Fruit fly (Drosophila melanogaster): ENCODE measurements around the gene Sfmbt.

The Sfmbt gene

DNA sequence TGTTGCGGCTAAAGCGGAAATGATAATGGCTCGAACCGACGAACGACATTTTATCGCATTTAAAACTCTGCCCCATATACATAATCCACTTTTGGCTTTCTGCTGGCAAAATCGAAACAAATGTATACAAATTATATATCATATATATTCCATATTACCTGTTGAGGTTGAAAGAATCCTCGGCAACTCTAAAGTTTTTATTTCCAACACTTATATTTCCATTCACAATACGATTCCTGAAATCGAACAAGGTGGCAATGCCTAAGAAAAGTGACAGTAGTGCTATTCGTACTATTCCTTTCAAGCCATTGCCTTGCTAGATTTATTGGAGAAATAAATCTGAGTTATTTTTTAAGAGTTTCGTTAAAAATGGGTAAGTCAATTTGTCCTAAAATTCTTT, 18.1 kb downstream of the Sfmbt start, which contains the start of gene Pk34A:
Gene Pk34A (plus strand): TSS at position 301 of the 400 bp plus-strand sequence.
- TF ChIP-seq EcR (GFP tag; optimal IDR thresholded peaks at IDR 0.05) (no peak), pan (optimal IDR thresholded peaks at IDR 0.05) (no peak), Dll (optimal IDR thresholded peaks at IDR 0.05) (no peak), psq (optimal IDR thresholded peaks at IDR 0.05) (no peak), usp (GFP tag; optimal IDR thresholded peaks at IDR 0.05) (no peak), CG8478 (optimal IDR thresholded peaks at IDR 0.05) (no peak)

DNA sequence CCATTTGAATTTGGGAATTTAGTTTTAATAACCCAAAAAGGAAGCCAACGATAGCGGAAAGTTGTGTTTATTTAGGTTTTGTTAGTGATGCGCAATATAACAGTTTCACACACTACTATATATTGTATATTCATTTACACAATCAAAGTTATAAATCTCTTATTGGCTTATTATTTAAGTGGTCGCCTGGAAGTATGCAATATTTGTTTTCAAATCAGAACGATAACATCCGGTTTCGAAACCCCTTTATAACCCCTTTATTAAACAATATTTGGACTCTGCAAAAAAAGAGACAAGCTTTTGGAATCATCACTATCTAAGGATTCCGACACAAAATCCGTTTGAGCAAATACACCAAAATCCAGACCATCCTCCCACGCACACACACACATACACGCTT, 18.7 kb downstream of the Sfmbt start:
- TF ChIP-seq Dll (optimal IDR thresholded peaks at IDR 0.05) (no peak), EcR (GFP tag; optimal IDR thresholded peaks at IDR 0.05) (no peak), usp (GFP tag; optimal IDR thresholded peaks at IDR 0.05) (no peak)

DNA sequence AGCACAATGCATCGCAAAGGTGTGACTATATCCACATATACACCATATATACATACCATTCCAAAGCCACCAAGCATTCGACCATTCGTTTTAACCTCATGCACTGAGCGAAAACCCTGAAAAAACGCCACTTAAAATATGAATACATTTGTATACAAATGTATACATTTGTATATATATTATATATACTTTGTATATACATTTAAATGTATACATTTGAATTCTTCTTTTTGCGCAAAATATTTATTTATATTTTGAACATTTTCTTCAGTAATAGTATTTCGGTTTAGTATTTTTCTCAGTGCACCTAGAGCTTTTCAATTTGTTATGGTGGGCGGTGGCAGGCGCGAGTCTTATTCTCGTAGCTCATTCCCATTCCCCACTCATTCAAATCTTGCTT, 20.2 kb downstream of the Sfmbt start:
- TF ChIP-seq Dll (optimal IDR thresholded peaks at IDR 0.05) (no peak), EcR (GFP tag; optimal IDR thresholded peaks at IDR 0.05) (no peak), psq (optimal IDR thresholded peaks at IDR 0.05) (no peak), usp (GFP tag; optimal IDR thresholded peaks at IDR 0.05) (no peak), pan (optimal IDR thresholded peaks at IDR 0.05) (no peak), CG8478 (optimal IDR thresholded peaks at IDR 0.05) (no peak)

DNA sequence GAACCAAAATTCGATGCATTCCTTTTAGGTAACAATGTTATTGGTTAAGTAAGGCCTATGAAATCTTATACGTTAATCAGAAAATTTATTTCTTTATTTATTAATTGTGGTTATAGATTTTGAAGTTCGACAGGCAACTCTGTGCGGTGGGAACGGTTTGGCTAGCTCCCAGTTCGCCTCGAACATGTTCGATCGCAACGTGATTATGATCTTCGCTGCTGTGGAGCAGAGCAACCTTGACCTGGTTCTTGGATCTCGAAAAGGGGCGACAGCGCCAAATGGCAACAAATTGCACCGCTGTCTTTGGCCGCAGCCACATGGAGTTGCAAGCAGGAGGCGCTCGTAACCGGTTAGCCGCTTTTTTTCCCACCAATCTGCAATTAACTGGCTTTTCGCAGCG, 22.3 kb downstream of the Sfmbt start:
- TF ChIP-seq usp (GFP tag; optimal IDR thresholded peaks at IDR 0.05): no peak
- no peak for TF ChIP-seq pan (optimal IDR thresholded peaks at IDR 0.05)
- no peak for TF ChIP-seq EcR (GFP tag; optimal IDR thresholded peaks at IDR 0.05)
- TF ChIP-seq psq (optimal IDR thresholded peaks at IDR 0.05): no peak
- TF ChIP-seq Dll (optimal IDR thresholded peaks at IDR 0.05): no peak
- no peak for TF ChIP-seq CG8478 (optimal IDR thresholded peaks at IDR 0.05)

DNA sequence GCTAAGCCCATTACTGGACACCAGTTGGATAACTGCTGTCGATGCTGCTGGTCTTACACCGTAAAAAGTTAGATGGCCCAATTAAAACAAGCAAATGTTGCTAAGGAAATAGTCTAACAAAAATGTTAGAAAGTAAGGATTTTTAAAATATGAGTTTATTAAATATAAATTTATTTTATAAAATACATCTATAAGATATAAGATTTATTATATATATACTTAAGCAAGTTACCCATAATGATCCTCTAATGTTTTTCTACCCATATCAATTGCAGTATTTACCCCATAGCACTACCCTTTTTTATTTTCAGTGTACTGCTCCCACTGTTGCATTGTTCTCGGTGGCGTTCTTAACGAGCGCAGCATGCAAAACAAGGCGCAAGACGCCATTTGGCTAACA, 30.3 kb downstream of the Sfmbt start:
- TF ChIP-seq pan (optimal IDR thresholded peaks at IDR 0.05) (no peak), psq (optimal IDR thresholded peaks at IDR 0.05) (no peak), EcR (GFP tag; optimal IDR thresholded peaks at IDR 0.05) (no peak), Dll (optimal IDR thresholded peaks at IDR 0.05) (no peak), CG8478 (optimal IDR thresholded peaks at IDR 0.05) (no peak), usp (GFP tag; optimal IDR thresholded peaks at IDR 0.05) (no peak)

dm6 chr2L:13145035-13145683, 31.4 kb downstream of the Sfmbt start:
- TF ChIP-seq CG8478 (optimal IDR thresholded peaks at IDR 0.05): no peak
- TF ChIP-seq pan (optimal IDR thresholded peaks at IDR 0.05): no peak
- TF ChIP-seq usp (GFP tag; optimal IDR thresholded peaks at IDR 0.05): no peak
- TF ChIP-seq EcR (GFP tag; optimal IDR thresholded peaks at IDR 0.05): no peak
- TF ChIP-seq Dll (optimal IDR thresholded peaks at IDR 0.05): no peak
- TF ChIP-seq psq (optimal IDR thresholded peaks at IDR 0.05): no peak

DNA sequence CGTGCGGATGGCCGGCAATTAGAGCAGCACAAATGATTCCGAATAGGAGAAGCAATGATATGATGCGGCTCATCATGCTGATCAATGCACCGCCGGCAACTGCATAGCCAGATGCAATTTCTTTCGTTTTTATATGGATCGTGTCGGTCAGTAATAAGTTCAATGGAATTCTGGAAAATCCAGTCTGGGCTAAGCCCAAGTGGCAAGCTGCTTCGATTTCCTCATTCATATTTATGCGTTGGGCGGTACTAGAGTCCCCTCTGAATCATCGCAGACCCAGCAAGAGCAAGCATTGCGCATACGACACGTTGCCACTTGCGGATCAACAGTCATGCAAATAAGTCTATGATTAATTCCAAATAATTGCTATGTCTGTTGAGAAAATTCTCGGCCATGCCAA, 33.1 kb downstream of the Sfmbt start, which contains the start of gene CG16978:
Gene CG16978 (minus strand): TSS at position 101 of the 400 bp plus-strand sequence.
- TF ChIP-seq pan (optimal IDR thresholded peaks at IDR 0.05) (no peak), EcR (GFP tag; optimal IDR thresholded peaks at IDR 0.05) (no peak), CG8478 (optimal IDR thresholded peaks at IDR 0.05) (no peak), Dll (optimal IDR thresholded peaks at IDR 0.05) (no peak), usp (GFP tag; optimal IDR thresholded peaks at IDR 0.05) (no peak), psq (optimal IDR thresholded peaks at IDR 0.05) (no peak)

DNA sequence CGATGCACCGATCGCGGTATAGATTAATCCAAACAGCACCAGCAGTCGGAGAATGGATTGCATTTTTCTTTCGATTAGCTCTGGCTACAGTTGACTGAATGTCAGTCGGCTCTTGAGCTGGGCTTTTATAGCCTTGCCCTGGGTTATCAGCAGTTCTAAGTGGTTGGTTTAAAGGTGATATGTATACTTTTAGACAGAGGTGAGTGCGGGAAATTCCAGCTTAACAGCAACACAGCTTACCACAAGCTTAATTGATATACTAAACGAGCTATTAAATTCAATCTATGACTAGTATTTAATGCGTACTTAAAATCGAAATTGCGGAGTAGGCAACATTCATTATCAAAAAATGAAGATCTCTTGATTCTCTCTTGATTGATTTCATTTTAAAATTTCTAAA, 33.8 kb downstream of the Sfmbt start, which contains the start of gene CG9928:
Gene CG9928 (minus strand): TSS at position 101 of the 400 bp plus-strand sequence.
- TF ChIP-seq psq (optimal IDR thresholded peaks at IDR 0.05) (no peak), Dll (optimal IDR thresholded peaks at IDR 0.05) (no peak), CG8478 (optimal IDR thresholded peaks at IDR 0.05) (no peak), pan (optimal IDR thresholded peaks at IDR 0.05) (no peak), usp (GFP tag; optimal IDR thresholded peaks at IDR 0.05) (no peak), EcR (GFP tag; optimal IDR thresholded peaks at IDR 0.05) (no peak)

- no peak for TF ChIP-seq Dll (optimal IDR thresholded peaks at IDR 0.05)
- no peak for TF ChIP-seq usp (GFP tag; optimal IDR thresholded peaks at IDR 0.05)
- no peak for TF ChIP-seq EcR (GFP tag; optimal IDR thresholded peaks at IDR 0.05)
- no peak for TF ChIP-seq CG8478 (optimal IDR thresholded peaks at IDR 0.05)
- no peak for TF ChIP-seq psq (optimal IDR thresholded peaks at IDR 0.05)
- TF ChIP-seq pan (optimal IDR thresholded peaks at IDR 0.05): no peak
Observed at dm6 chr2L:13140891-13141290, 35.7 kb downstream of the Sfmbt start.

DNA sequence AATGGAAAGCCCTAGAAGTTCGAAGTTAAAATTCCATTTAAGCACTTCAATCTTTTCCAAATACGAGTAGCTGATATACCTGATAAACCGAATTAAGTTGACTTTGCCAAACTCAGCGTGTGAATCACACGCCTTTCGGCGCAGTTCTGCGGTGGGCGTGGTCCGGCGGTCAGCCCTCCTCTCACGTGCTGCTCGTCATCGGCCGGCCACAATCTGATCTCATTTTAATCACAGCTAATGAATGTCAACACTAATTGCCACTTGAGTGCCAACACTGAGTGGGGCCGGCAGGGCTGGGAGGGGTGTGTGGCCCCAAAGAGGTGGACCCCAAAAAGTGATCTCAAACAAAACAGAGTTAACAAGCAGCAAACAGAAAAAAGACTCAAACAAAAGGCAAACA, 40.7 kb downstream of the Sfmbt start:
- TF ChIP-seq psq (optimal IDR thresholded peaks at IDR 0.05) (no peak), usp (GFP tag; optimal IDR thresholded peaks at IDR 0.05) (no peak), EcR (GFP tag; optimal IDR thresholded peaks at IDR 0.05) (no peak)

dm6 chr2L:13130291-13130690, 46.3 kb downstream of the Sfmbt start, which contains the start of gene CG5122:
Gene CG5122, plus strand, starts transcription at chr2L:13130591.
- TF ChIP-seq pan (optimal IDR thresholded peaks at IDR 0.05) (no peak), psq (optimal IDR thresholded peaks at IDR 0.05) (no peak), Dll (optimal IDR thresholded peaks at IDR 0.05) (no peak), usp (GFP tag; optimal IDR thresholded peaks at IDR 0.05) (no peak), CG8478 (optimal IDR thresholded peaks at IDR 0.05) (no peak), EcR (GFP tag; optimal IDR thresholded peaks at IDR 0.05) (no peak)

dm6 chr2L:13122526-13122925, 54.1 kb downstream of the Sfmbt start:
- TF ChIP-seq Dll (optimal IDR thresholded peaks at IDR 0.05): no peak
- no peak for TF ChIP-seq usp (GFP tag; optimal IDR thresholded peaks at IDR 0.05)

Measured in whole organism.